Worm (Caenorhabditis elegans) whole organism, mixed stage, embryonic: Measurements from ENCODE around the gene sel-8.

ENCODE experiments used
- elt-3 ChIP-seq: fragments of 150-350 bp; optimal IDR thresholded peaks from 2 replicates; lab custom pipeline; 2014; ENCODE audit warnings: missing biosample characterization, missing genetic modification characterization
- flh-1 ChIP-seq: fragments of 200-800 bp; sonication (Bioruptor generic); optimal IDR thresholded peaks from 2 replicates; lab custom pipeline; 2018; ENCODE audit warnings: mild to moderate bottlenecking, missing genetic modification characterization, moderate library complexity, missing compliant biosample characterization
- lin-13 ChIP-seq: fragments of 150-350 bp; optimal IDR thresholded peaks from 2 replicates; lab custom pipeline; 2014; ENCODE audit warnings: missing biosample characterization, missing genetic modification characterization
- lin-32 ChIP-seq: fragments of 200-800 bp; sonication (Bioruptor generic); optimal IDR thresholded peaks from 2 replicates; lab custom pipeline; 2018; ENCODE audit warnings: mild to moderate bottlenecking, missing genetic modification characterization, missing compliant biosample characterization
- lsy-2 ChIP-seq: fragments of 150-350 bp; optimal IDR thresholded peaks from 2 replicates; lab custom pipeline; 2014; ENCODE audit warnings: missing biosample characterization, missing genetic modification characterization
- mep-1 ChIP-seq: fragments of 150-350 bp; optimal IDR thresholded peaks from 2 replicates; lab custom pipeline; 2017; ENCODE audit warnings: missing biosample characterization, missing genetic modification reagents, missing genetic modification characterization, inconsistent platforms
- nhr-237 ChIP-seq: fragments of 150-350 bp; optimal IDR thresholded peaks from 2 replicates; lab custom pipeline; 2014; ENCODE audit warnings: missing biosample characterization, missing genetic modification characterization
- nhr-76 ChIP-seq: sonication (generic microtip); optimal IDR thresholded peaks from 2 replicates; lab custom pipeline; 2017; ENCODE audit warnings: missing biosample characterization, missing genetic modification characterization
- pha-4 ChIP-seq: fragments of 150-350 bp; optimal IDR thresholded peaks from 2 replicates; lab custom pipeline; 2018; ENCODE audit warnings: missing biosample characterization, missing genetic modification reagents, missing genetic modification characterization
- snpc-4 ChIP-seq: fragments of 150-350 bp; optimal IDR thresholded peaks from 2 replicates; lab custom pipeline; 2014; ENCODE audit warnings: missing biosample characterization, missing genetic modification characterization
- unc-120 ChIP-seq: sonication (generic microtip); optimal IDR thresholded peaks from 2 replicates; lab custom pipeline; 2017; ENCODE audit warnings: missing genetic modification characterization, missing compliant biosample characterization; ENCODE audit not compliant: poor library complexity, severe bottlenecking
- ztf-11 ChIP-seq: fragments of 150-350 bp; optimal IDR thresholded peaks from 2 replicates; lab custom pipeline; 2014; ENCODE audit warnings: missing biosample characterization, missing genetic modification characterization

DNA sequence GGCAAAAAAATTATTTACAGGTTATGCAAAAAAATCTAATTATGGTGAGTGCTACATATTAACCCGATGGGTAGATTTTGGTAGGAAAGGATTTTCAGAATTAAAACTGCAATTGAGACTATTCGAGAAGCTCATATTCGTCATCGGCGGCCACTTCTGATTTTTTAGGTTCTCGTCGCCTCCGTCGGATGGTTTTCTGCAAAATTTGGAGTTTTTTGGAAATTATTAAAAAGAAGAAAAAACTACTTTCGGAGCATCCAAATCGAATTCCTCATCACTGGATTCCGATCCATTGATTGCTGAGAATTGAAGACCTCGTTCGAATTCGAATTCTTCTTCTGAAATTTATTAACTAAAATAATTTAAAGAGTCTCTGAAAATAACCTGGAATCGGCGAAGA is 26.0 kb upstream of the sel-8 start:
- TF ChIP-seq nhr-76 (tag; lab: Kevin White, UChicago) (no peak), pha-4 (tag; lab: Kevin White, UChicago) (no peak), elt-3 (no peak), unc-120 (tag; lab: Kevin White, UChicago) (no peak), lin-32 (GFP tag; lab: Kevin White, UChicago) (no peak), ztf-11 (tag; lab: Kevin White, UChicago) (no peak), snpc-4 (tag; lab: Kevin White, UChicago) (no peak), nhr-237 (no peak), lin-13 (no peak), flh-1 (no peak), mep-1 (no peak), lsy-2 (tag; lab: Kevin White, UChicago) (no peak)
